Fruit fly (Drosophila melanogaster): ENCODE results near the gene CG15370.
A peak's percentile ranks its signal among the peaks of the same experiment; 100 is the strongest.

The CG15370 gene

DNA sequence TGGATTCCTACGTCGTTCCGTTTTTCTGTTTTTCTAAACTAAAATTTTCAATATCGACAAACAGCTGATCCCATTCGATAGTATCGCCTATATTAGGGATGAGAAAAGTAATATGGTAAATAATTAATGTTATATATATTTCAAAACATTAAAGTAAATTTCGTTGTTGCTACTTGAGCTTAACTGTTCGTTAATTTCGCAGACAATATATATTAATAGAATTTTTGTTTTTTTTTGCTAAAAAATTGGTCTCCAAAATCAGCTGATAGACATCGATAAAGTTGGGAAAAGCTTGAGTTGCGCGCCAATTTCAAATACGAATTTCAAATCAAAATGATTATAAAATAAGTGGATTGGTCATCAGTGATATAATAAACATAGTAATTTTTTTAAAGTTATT, 28.9 kb upstream of the CG15370 start, which contains the start of gene CG12118 (continued):
- TF ChIP-seq CG15601 (tag; optimal IDR thresholded peaks at IDR 0.05), result peak; percentile 77
- peak; percentile 57 for TF ChIP-seq chn (GFP tag; optimal IDR thresholded peaks at IDR 0.05)
- TF ChIP-seq CG3995 (GFP tag; optimal IDR thresholded peaks at IDR 0.05), result peak; percentile 21
- TF ChIP-seq bab2 (GFP tag; optimal IDR thresholded peaks at IDR 0.05), result peak; percentile 40
- TF ChIP-seq sr (GFP tag; IDR thresholded peaks at IDR 0.05), result no peak
- peak; percentile 81 for TF ChIP-seq CG2678 (tag; optimal IDR thresholded peaks at IDR 0.05)
- no peak for TF ChIP-seq Neu2 (GFP tag; optimal IDR thresholded peaks at IDR 0.05; ENCODE audit: borderline replicate concordance)
- peak; percentile 36 for TF ChIP-seq BtbVII (GFP tag; optimal IDR thresholded peaks at IDR 0.05)
- peak; percentile 89 for TF ChIP-seq CG9932 (GFP tag; IDR thresholded peaks at IDR 0.05)
- TF ChIP-seq mam (GFP tag; optimal IDR thresholded peaks at IDR 0.05), result peak; percentile 55
- peak; percentile 32 for TF ChIP-seq Hand (GFP tag; optimal IDR thresholded peaks at IDR 0.05)
- TF ChIP-seq luna (GFP tag; optimal IDR thresholded peaks at IDR 0.05), result no peak
- peak; percentile 32 for TF ChIP-seq CG11723 (GFP tag; optimal IDR thresholded peaks at IDR 0.05)
- peak; percentile 84 for TF ChIP-seq bbx (GFP tag; IDR thresholded peaks at IDR 0.05; ENCODE audit: partially characterized antibody)
- no peak for TF ChIP-seq crol (GFP tag; IDR thresholded peaks at IDR 0.05)
- TF ChIP-seq CG30403 (GFP tag; optimal IDR thresholded peaks at IDR 0.05), result peak; percentile 92
- peak; percentile 30 for TF ChIP-seq psq (GFP tag; optimal IDR thresholded peaks at IDR 0.05)
- peak; percentile 62 for TF ChIP-seq B-H1 (GFP tag; IDR thresholded peaks at IDR 0.05)
- peak; percentile 91 for TF ChIP-seq CG34224 (GFP tag; IDR thresholded peaks at IDR 0.05; ENCODE audit: partially characterized antibody)
- TF ChIP-seq lbe (GFP tag; optimal IDR thresholded peaks at IDR 0.05), result peak; percentile 84
- peak; percentile 74 for TF ChIP-seq ssp (GFP tag; IDR thresholded peaks at IDR 0.05)
- TF ChIP-seq CG3726 (GFP tag; IDR thresholded peaks at IDR 0.05), result peak; percentile 5; the same call in 1 of the 3 replicates
- no peak for TF ChIP-seq jigr1 (GFP tag; IDR thresholded peaks at IDR 0.05)
- TF ChIP-seq wor (GFP tag; IDR thresholded peaks at IDR 0.05), result peak; percentile 67
- peak; percentile 38 for TF ChIP-seq tap (tag; optimal IDR thresholded peaks at IDR 0.05)
- TF ChIP-seq Atf6 (GFP tag; IDR thresholded peaks at IDR 0.05), result peak; percentile 79
- peak; percentile 70 for TF ChIP-seq sisA (GFP tag; IDR thresholded peaks at IDR 0.05)
- peak; percentile 75 for TF ChIP-seq Fer3 (tag; optimal IDR thresholded peaks at IDR 0.05)
- peak; percentile 13 for TF ChIP-seq gcm2 (GFP tag; optimal IDR thresholded peaks at IDR 0.05)
- no peak for TF ChIP-seq CrebB (tag; optimal IDR thresholded peaks at IDR 0.05)
- TF ChIP-seq CG8765 (GFP tag; IDR thresholded peaks at IDR 0.05), result 0 out of 2 replicates have a peak, but pooled peaks have one; percentile 10
- peak; percentile 70 for TF ChIP-seq esg (GFP tag; conservative IDR thresholded peaks at IDR 0.05)
- peak; percentile 90 for TF ChIP-seq HLH4C (GFP tag; IDR thresholded peaks at IDR 0.05; ENCODE audit: partially characterized antibody)
- peak; percentile 79 for TF ChIP-seq CG12155 (GFP tag; optimal IDR thresholded peaks at IDR 0.05)
- 0 out of 2 replicates have a peak, but pooled peaks have one; percentile 10 for TF ChIP-seq CG5953 (GFP tag; IDR thresholded peaks at IDR 0.05)
- no peak for TF ChIP-seq CG10565 (GFP tag; optimal IDR thresholded peaks at IDR 0.05)
- TF ChIP-seq CG4282 (GFP tag; optimal IDR thresholded peaks at IDR 0.05), result no peak
- peak; percentile 47 for TF ChIP-seq CG3281 (GFP tag; optimal IDR thresholded peaks at IDR 0.05)
- no peak for TF ChIP-seq CG1832 (GFP tag; optimal IDR thresholded peaks at IDR 0.05)
- TF ChIP-seq Dbx (GFP tag; IDR thresholded peaks at IDR 0.05), result peak; percentile 82
- peak; percentile 18 for TF ChIP-seq Ets65A (GFP tag)
- peak; percentile 62 for TF ChIP-seq Drgx (GFP tag; IDR thresholded peaks at IDR 0.05)
- TF ChIP-seq Hr78 (GFP tag; optimal IDR thresholded peaks at IDR 0.05), result no peak
- peak in 1 of 2 experiments; percentile 84 for TF ChIP-seq bsh (GFP tag; optimal IDR thresholded peaks at IDR 0.05)
- TF ChIP-seq Side (GFP tag; optimal IDR thresholded peaks at IDR 0.05), result peak; percentile 3
- TF ChIP-seq Meics (GFP tag; optimal IDR thresholded peaks at IDR 0.05), result peak; percentile 73
- peak; percentile 84 for TF ChIP-seq CG13424 (tag; optimal IDR thresholded peaks at IDR 0.05)
- peak; percentile 35 for TF ChIP-seq Dip3 (GFP tag; optimal IDR thresholded peaks at IDR 0.05)
- TF ChIP-seq CG12219 (GFP tag; optimal IDR thresholded peaks at IDR 0.05), result no peak
- TF ChIP-seq sqz (GFP tag; optimal IDR thresholded peaks at IDR 0.05), result peak; percentile 43
- TF ChIP-seq Doc3 (GFP tag; IDR thresholded peaks at IDR 0.05; ENCODE audit: partially characterized antibody), result peak; percentile 95
